Fruit fly (Drosophila melanogaster) whole organism, embryonic: Measurements from ENCODE around the gene Mgat4a.

Experiments used
- Bdp1 ChIP-seq: fragments of 200-800 bp; sonication (Bioruptor generic); optimal IDR thresholded peaks from 3 replicates; lab custom pipeline; 2016; ENCODE audit warnings: missing biosample characterization, missing genetic modification characterization
- Bgb ChIP-seq: fragments of 200-800 bp; sonication (Bioruptor generic); IDR thresholded peaks from 2 replicates; pipeline ENCODE4 v1.3.6; 2022; ENCODE audit warnings: missing biosample characterization, missing genetic modification characterization; ENCODE audit not compliant: partially characterized antibody
- CG13287 ChIP-seq: fragments of 200-800 bp; sonication (Bioruptor generic); IDR thresholded peaks from 2 replicates; pipeline ENCODE4 v1.3.6; 2022; ENCODE audit warnings: missing biosample characterization, missing genetic modification characterization; ENCODE audit not compliant: partially characterized antibody
- CG14014 ChIP-seq: fragments of 200-800 bp; sonication (Bioruptor generic); IDR thresholded peaks from 2 replicates; pipeline ENCODE4 v1.3.6; 2022; ENCODE audit warnings: missing biosample characterization, missing genetic modification characterization
- CG15696 ChIP-seq: fragments of 200-800 bp; sonication (Bioruptor generic); optimal IDR thresholded peaks from 2 replicates; lab custom pipeline; 2019; ENCODE audit warnings: missing biosample characterization, mild to moderate bottlenecking, missing genetic modification characterization, moderate library complexity
- CG1647 ChIP-seq: fragments of 200-800 bp; sonication (Bioruptor generic); optimal IDR thresholded peaks from 3 replicates; lab custom pipeline; 2016; ENCODE audit warnings: missing biosample characterization, missing genetic modification characterization
- CG16813 ChIP-seq: fragments of 200-800 bp; sonication (Bioruptor generic); IDR thresholded peaks from 3 replicates; pipeline ENCODE4 v1.3.6; 2022; ENCODE audit warnings: missing biosample characterization, missing genetic modification characterization; ENCODE audit not compliant: partially characterized antibody
- CG17359 ChIP-seq: fragments of 200-800 bp; sonication (Bioruptor generic); optimal IDR thresholded peaks from 3 replicates; lab custom pipeline; 2018; ENCODE audit warnings: missing biosample characterization, mild to moderate bottlenecking, missing genetic modification characterization, moderate library complexity
- CG3163 ChIP-seq: fragments of 200-800 bp; sonication (Bioruptor generic); optimal IDR thresholded peaks from 3 replicates; lab custom pipeline; 2016; ENCODE audit warnings: missing biosample characterization, missing genetic modification characterization
- CG6254 ChIP-seq: fragments of 200-800 bp; sonication (Bioruptor generic); optimal IDR thresholded peaks from 3 replicates; lab custom pipeline; 2017; ENCODE audit warnings: mild to moderate bottlenecking, missing biosample characterization, missing genetic modification reagents, missing genetic modification characterization
- CG6683 ChIP-seq: fragments of 200-800 bp; sonication (Bioruptor generic); optimal IDR thresholded peaks from 2 replicates; lab custom pipeline; 2017; ENCODE audit warnings: missing biosample characterization, mild to moderate bottlenecking, missing genetic modification characterization, missing genetic modification reagents
- CG6765 ChIP-seq: fragments of 200-800 bp; sonication (Bioruptor generic); optimal IDR thresholded peaks from 3 replicates; lab custom pipeline; 2017; ENCODE audit warnings: missing biosample characterization, mild to moderate bottlenecking, missing genetic modification characterization
- CG8388 ChIP-seq: fragments of 200-800 bp; sonication (Bioruptor generic); optimal IDR thresholded peaks from 2 replicates; lab custom pipeline; 2019; ENCODE audit warnings: missing biosample characterization, mild to moderate bottlenecking, missing genetic modification characterization, moderate library complexity
- CG9437 ChIP-seq: fragments of 200-800 bp; sonication (Bioruptor generic); optimal IDR thresholded peaks from 2 replicates; lab custom pipeline; 2018; ENCODE audit warnings: missing biosample characterization, mild to moderate bottlenecking, missing genetic modification characterization
- HLH3B ChIP-seq: fragments of 200-800 bp; sonication (Bioruptor generic); IDR thresholded peaks from 2 replicates; pipeline ENCODE4 v1.3.6; 2022; ENCODE audit warnings: missing biosample characterization, missing genetic modification characterization
- Hmr ChIP-seq: fragments of 200-800 bp; sonication (Bioruptor generic); optimal IDR thresholded peaks from 3 replicates; lab custom pipeline; 2017; ENCODE audit warnings: mild to moderate bottlenecking, missing biosample characterization, missing genetic modification reagents, missing genetic modification characterization
- Hr39 ChIP-seq: fragments of >200 bp; optimal IDR thresholded peaks from 2 replicates; lab custom pipeline; 2017
- Hr78 ChIP-seq, 2 experiments: fragments of 200-800 bp in 1 of 2; fragments of >200 bp in 1 of 2; sonication (Bioruptor generic) in 1 of 2; optimal IDR thresholded peaks; 2 replicates each; lab custom pipeline; 2017 to 2019; ENCODE audit warnings: missing biosample characterization in 2 of 2, missing genetic modification characterization in 2 of 2, mild to moderate bottlenecking in 1 of 2, moderate library complexity in 1 of 2
- NFAT ChIP-seq: fragments of 200-800 bp; sonication (Bioruptor generic); IDR thresholded peaks from 2 replicates; pipeline ENCODE4 v1.3.6; 2022; ENCODE audit warnings: missing biosample characterization, missing genetic modification characterization
- TFAM ChIP-seq: fragments of 200-800 bp; sonication (Bioruptor generic); optimal IDR thresholded peaks from 2 replicates; lab custom pipeline; 2017; ENCODE audit warnings: missing biosample characterization, missing genetic modification characterization, inconsistent platforms
- Trl ChIP-seq, 3 experiments: fragments of >200 bp in 2 of 3; fragments of 200-800 bp in 1 of 3; sonication (Bioruptor generic) in 1 of 3; optimal IDR thresholded peaks; 2 replicates in 1 of 3; 3 replicates in 2 of 3; lab custom pipeline; 2016 to 2017; ENCODE audit warnings: missing biosample characterization in 1 of 3, missing genetic modification characterization in 1 of 3
- YL-1 ChIP-seq: fragments of 200-800 bp; sonication (Bioruptor generic); optimal IDR thresholded peaks from 3 replicates; lab custom pipeline; 2017; ENCODE audit warnings: missing biosample characterization, mild to moderate bottlenecking, missing genetic modification characterization
- btn ChIP-seq: fragments of 200-800 bp; sonication (Bioruptor generic); optimal IDR thresholded peaks from 2 replicates; lab custom pipeline; 2016; ENCODE audit warnings: missing biosample characterization, missing genetic modification characterization
- chm ChIP-seq: fragments of 200-800 bp; sonication (Bioruptor generic); IDR thresholded peaks from 2 replicates; pipeline ENCODE4 v1.3.6; 2022; ENCODE audit warnings: missing biosample characterization, missing genetic modification characterization
- ci ChIP-seq: fragments of 200-800 bp; sonication (Bioruptor generic); IDR thresholded peaks from 3 replicates; pipeline ENCODE4 v1.3.6; 2022; ENCODE audit warnings: missing biosample characterization, missing genetic modification characterization
- crol ChIP-seq: fragments of 200-800 bp; sonication (Bioruptor generic); IDR thresholded peaks from 2 replicates; pipeline ENCODE4 v1.3.6; 2022; ENCODE audit warnings: missing biosample characterization, missing genetic modification characterization
- ewg ChIP-seq: fragments of 200-800 bp; sonication (Bioruptor generic); optimal IDR thresholded peaks from 3 replicates; lab custom pipeline; 2017; ENCODE audit warnings: mild to moderate bottlenecking, missing biosample characterization, missing genetic modification reagents, missing genetic modification characterization
- fd102C ChIP-seq: fragments of 200-800 bp; sonication (Bioruptor generic); optimal IDR thresholded peaks from 2 replicates; lab custom pipeline; 2018; ENCODE audit warnings: missing biosample characterization, mild to moderate bottlenecking, missing genetic modification characterization, moderate library complexity
- gcm ChIP-seq: fragments of 200-800 bp; sonication (Bioruptor generic); optimal IDR thresholded peaks from 2 replicates; lab custom pipeline; 2019; ENCODE audit warnings: missing biosample characterization, mild to moderate bottlenecking, missing genetic modification characterization, moderate library complexity
- gem ChIP-seq: fragments of 200-800 bp; sonication (Bioruptor generic); optimal IDR thresholded peaks from 2 replicates; lab custom pipeline; 2019; ENCODE audit warnings: missing biosample characterization, mild to moderate bottlenecking, missing genetic modification characterization, moderate library complexity
- grau ChIP-seq: fragments of 200-800 bp; optimal IDR thresholded peaks from 3 replicates; lab custom pipeline; 2019; ENCODE audit warnings: missing biosample characterization, mild to moderate bottlenecking, missing genetic modification characterization, moderate library complexity
- her ChIP-seq: fragments of 200-800 bp; sonication (Bioruptor generic); optimal IDR thresholded peaks from 2 replicates; lab custom pipeline; 2016; ENCODE audit warnings: missing biosample characterization, missing genetic modification characterization
- hkb ChIP-seq, 2 experiments: fragments of 200-800 bp in 1 of 2; fragments of >200 bp in 1 of 2; sonication (Bioruptor generic) in 1 of 2; IDR thresholded peaks in 1 of 2; optimal IDR thresholded peaks in 1 of 2; 2 replicates each; pipeline versions ENCODE4 v1.3.6 to Lab custom; 2017 to 2022; ENCODE audit warnings: missing biosample characterization in 1 of 2, missing genetic modification characterization in 1 of 2
- ken ChIP-seq: fragments of 200-800 bp; sonication (Bioruptor generic); IDR thresholded peaks from 3 replicates; pipeline ENCODE4 v1.3.6; 2022; ENCODE audit warnings: missing biosample characterization, missing genetic modification characterization
- mam ChIP-seq: fragments of 200-800 bp; sonication (Bioruptor generic); optimal IDR thresholded peaks from 3 replicates; lab custom pipeline; 2016; ENCODE audit warnings: missing biosample characterization, missing genetic modification characterization
- nom ChIP-seq: fragments of 200-800 bp; sonication (Bioruptor generic); optimal IDR thresholded peaks from 2 replicates; lab custom pipeline; 2017; ENCODE audit warnings: missing biosample characterization, missing genetic modification characterization, mild to moderate bottlenecking, moderate library complexity, missing genetic modification reagents
- pan ChIP-seq, 4 experiments: fragments of >200 bp in 3 of 4; fragments of 200-800 bp in 1 of 4; sonication (Bioruptor generic) in 1 of 4; optimal IDR thresholded peaks in 3 of 4; IDR thresholded peaks in 1 of 4; 2 replicates each; pipeline versions ENCODE4 v1.3.6 to Lab custom; 2017 to 2022; ENCODE audit warnings: missing biosample characterization in 2 of 4, missing genetic modification characterization in 2 of 4, mixed read lengths in 1 of 4
- rib ChIP-seq: fragments of 200-800 bp; sonication (Bioruptor generic); IDR thresholded peaks from 2 replicates; pipeline ENCODE4 v1.3.6; 2022; ENCODE audit warnings: missing biosample characterization, missing genetic modification characterization
- sens ChIP-seq: fragments of 200-800 bp; sonication (Bioruptor generic); peaks from one replicate; lab custom pipeline; 2016; ENCODE audit warnings: missing biosample characterization, missing genetic modification characterization
- tup ChIP-seq: fragments of 200-800 bp; sonication (Bioruptor generic); optimal IDR thresholded peaks from 2 replicates; lab custom pipeline; 2016; ENCODE audit warnings: missing biosample characterization, mild to moderate bottlenecking, missing genetic modification characterization, moderate library complexity
- vvl ChIP-seq: fragments of 200-800 bp; sonication (Bioruptor generic); IDR thresholded peaks from 2 replicates; pipeline ENCODE4 v1.3.6; 2022; ENCODE audit warnings: missing biosample characterization, missing genetic modification characterization
- wdn ChIP-seq: fragments of 200-800 bp; sonication (Bioruptor generic); IDR thresholded peaks from 2 replicates; pipeline ENCODE4 v1.3.6; 2022; ENCODE audit warnings: missing biosample characterization, missing genetic modification characterization
- yki ChIP-seq: fragments of >200 bp; optimal IDR thresholded peaks from 3 replicates; lab custom pipeline; 2018
- zen2 ChIP-seq: fragments of 200-800 bp; sonication (Bioruptor generic); IDR thresholded peaks from 3 replicates; pipeline ENCODE4 v1.3.6; 2022; ENCODE audit warnings: missing biosample characterization, missing genetic modification characterization; ENCODE audit not compliant: partially characterized antibody
- zfh1 ChIP-seq: fragments of 200-800 bp; sonication (Bioruptor generic); IDR thresholded peaks from 3 replicates; pipeline ENCODE4 v1.3.6; 2022; ENCODE audit warnings: missing biosample characterization, missing genetic modification characterization

The Mgat4a gene

DNA sequence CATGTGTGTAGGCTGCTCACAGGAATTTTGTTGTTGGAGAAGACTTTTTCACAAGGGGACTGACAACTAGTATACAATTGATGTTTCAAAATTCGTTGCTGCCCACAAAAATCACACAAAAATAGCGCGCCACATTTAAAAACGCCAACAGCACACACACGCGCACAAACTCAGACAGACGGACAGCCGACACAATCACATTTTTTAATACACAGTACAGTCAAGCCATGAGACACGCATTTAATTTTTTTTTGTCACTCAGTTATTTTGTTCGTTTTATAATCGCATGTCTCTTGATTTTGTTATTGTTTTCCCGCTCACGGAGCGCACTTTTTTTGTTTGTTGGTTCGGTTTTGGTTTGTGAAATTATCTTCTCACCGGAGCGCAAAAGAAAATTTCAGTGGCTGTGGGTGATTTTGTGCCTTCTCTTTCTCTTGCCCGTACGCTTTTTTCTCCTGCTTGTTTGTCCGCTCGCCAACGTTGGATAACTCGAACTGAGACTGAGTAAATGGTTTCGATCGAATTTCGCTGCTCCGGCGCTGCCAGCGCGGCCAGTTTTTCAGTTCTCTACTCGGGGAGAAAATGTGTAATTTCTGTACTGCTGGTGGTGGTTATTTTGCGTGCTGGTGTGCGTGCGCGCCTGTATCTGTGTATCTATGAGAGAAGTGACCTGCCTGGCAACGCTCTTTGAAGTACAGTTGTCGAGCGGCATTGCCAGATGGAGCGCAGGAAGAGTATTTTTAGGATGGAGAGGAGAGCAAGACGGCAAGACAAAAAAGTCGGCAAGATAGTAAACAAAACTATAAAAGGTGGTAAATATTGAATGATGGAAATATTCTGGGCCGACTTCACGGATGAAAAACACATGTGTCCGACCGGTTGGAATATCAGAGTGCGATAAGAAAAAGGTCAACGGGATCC is 4.1 kb upstream of the Mgat4a start, which contains the start of gene CG42507 (continued):
- no peak for TF ChIP-seq tup (GFP tag; lab: Kevin White, UChicago)
- TF ChIP-seq CG1647 (GFP tag; lab: Kevin White, UChicago): no peak
- peak; percentile 50 for TF ChIP-seq chm (GFP tag; lab: Robert Waterston, UW)
- no peak for TF ChIP-seq yki (lab: Kevin White, UChicago)
- TF ChIP-seq crol (GFP tag; lab: Robert Waterston, UW): peak; percentile 85
- TF ChIP-seq CG6765 (GFP tag; lab: Kevin White, UChicago): peak; percentile 48
- peak; percentile 49 for TF ChIP-seq Hmr (GFP tag; lab: Kevin White, UChicago)
- TF ChIP-seq CG16813 (GFP tag; lab: Robert Waterston, UW): 0 out of 3 replicates have a peak, but pooled peaks have one; percentile 29
- 0 out of 2 replicates have a peak, but pooled peaks have one; percentile 21 for TF ChIP-seq Bgb (GFP tag; lab: Robert Waterston, UW)
- peak; percentile 76 for TF ChIP-seq sens (GFP tag; lab: Kevin White, UChicago)
- peak; percentile 20; the same call in 1 of the 2 replicates for TF ChIP-seq rib (GFP tag; lab: Robert Waterston, UW)
- peak; percentile 54; the same call in 1 of the 2 replicates for TF ChIP-seq CG14014 (GFP tag; lab: Robert Waterston, UW)
- peak; percentile 27; the same call in 1 of the 3 replicates for TF ChIP-seq zfh1 (GFP tag; lab: Robert Waterston, UW)
- peak; percentile 45 for TF ChIP-seq CG6254 (GFP tag; lab: Kevin White, UChicago)
- TF ChIP-seq TFAM: peak; percentile 13
- no peak for TF ChIP-seq CG8388
- no peak for TF ChIP-seq pan (optimal IDR thresholded peaks at IDR 0.05; lab: Kevin White, UChicago)
- peak in 1 of 2 experiments; percentile 41 for TF ChIP-seq pan (GFP tag; optimal IDR thresholded peaks at IDR 0.05 in 1 of 2, IDR thresholded peaks at IDR 0.05 in 1 of 2)
- peak; percentile 68 for TF ChIP-seq vvl (GFP tag; lab: Robert Waterston, UW)
- TF ChIP-seq YL-1 (GFP tag; lab: Kevin White, UChicago): peak; percentile 35
- TF ChIP-seq CG6683 (GFP tag; lab: Kevin White, UChicago): no peak
- peak; percentile 71; the same call in 2 of the 3 replicates for TF ChIP-seq ci (GFP tag; lab: Robert Waterston, UW)
- no peak for TF ChIP-seq Hr39
- TF ChIP-seq NFAT (GFP tag; lab: Robert Waterston, UW): peak; percentile 32; the same call in 1 of the 2 replicates
- peak; percentile 95 to 98 for TF ChIP-seq Trl (optimal IDR thresholded peaks at IDR 0.05; lab: Kevin White, UChicago)
- TF ChIP-seq Trl (GFP tag; optimal IDR thresholded peaks at IDR 0.05; lab: Kevin White, UChicago): peak; percentile 59
- TF ChIP-seq hkb (optimal IDR thresholded peaks at IDR 0.05; lab: Kevin White, UChicago): no peak
- TF ChIP-seq hkb (GFP tag; IDR thresholded peaks at IDR 0.05; lab: Robert Waterston, UW): peak; percentile 32; the same call in 1 of the 2 replicates
- peak; percentile 18; the same call in 1 of the 3 replicates for TF ChIP-seq ken (GFP tag; lab: Robert Waterston, UW)
- TF ChIP-seq CG9437 (GFP tag; lab: Kevin White, UChicago): no peak
- TF ChIP-seq btn (GFP tag; lab: Kevin White, UChicago): no peak
- TF ChIP-seq CG13287: peak; percentile 54
- TF ChIP-seq wdn (GFP tag; lab: Robert Waterston, UW): peak; percentile 85; the same call in 1 of the 2 replicates
- TF ChIP-seq gem (tag; lab: Kevin White, UChicago): peak; percentile 40
- peak; percentile 14 for TF ChIP-seq CG17359
- TF ChIP-seq Hr78 (GFP tag; optimal IDR thresholded peaks at IDR 0.05; lab: Kevin White, UChicago): peak in 1 of 2 experiments; percentile 40
- TF ChIP-seq CG3163 (GFP tag; lab: Kevin White, UChicago): peak; percentile 91
- TF ChIP-seq grau (tag; lab: Kevin White, UChicago): peak; percentile 9
- TF ChIP-seq mam (GFP tag; lab: Kevin White, UChicago): no peak
- TF ChIP-seq nom: peak; percentile 65
- TF ChIP-seq her (GFP tag; lab: Kevin White, UChicago): peak; percentile 3
- 0 out of 3 replicates have a peak, but pooled peaks have one; percentile 51 for TF ChIP-seq zen2 (GFP tag; lab: Robert Waterston, UW)
- TF ChIP-seq HLH3B (GFP tag; lab: Robert Waterston, UW): peak; percentile 23; the same call in 1 of the 2 replicates
- TF ChIP-seq gcm (GFP tag; lab: Kevin White, UChicago): peak; percentile 62
- peak; percentile 24 for TF ChIP-seq ewg
- peak; percentile 74 for TF ChIP-seq fd102C (GFP tag; lab: Kevin White, UChicago)
- no peak for TF ChIP-seq Bdp1
- TF ChIP-seq CG15696 (tag; lab: Kevin White, UChicago): peak; percentile 65
